Fruit fly (Drosophila melanogaster): ENCODE results near the gene NimC4.

The NimC4 gene

dm6 chr2L:14024051-14024745 lies 23.2 kb upstream of the NimC4 start (continued):
- TF ChIP-seq Lpt (GFP tag; optimal IDR thresholded peaks at IDR 0.05) (no peak), sens (GFP tag) (peak; percentile 100), CG15479 (GFP tag; optimal IDR thresholded peaks at IDR 0.05) (peak; percentile 80), CG18619 (GFP tag; optimal IDR thresholded peaks at IDR 0.05) (peak; percentile 100), dpn (GFP tag; optimal IDR thresholded peaks at IDR 0.05) (peak; percentile 96 to 99), CG4360 (GFP tag; IDR thresholded peaks at IDR 0.05) (peak; percentile 98), CG12391 (tag; optimal IDR thresholded peaks at IDR 0.05) (peak; percentile 97), repo (GFP tag; optimal IDR thresholded peaks at IDR 0.05) (peak; percentile 99), CG14710 (tag; optimal IDR thresholded peaks at IDR 0.05) (peak; percentile 98), CG32767 (GFP tag; IDR thresholded peaks at IDR 0.05) (peak; percentile 98), Bteb2 (GFP tag; optimal IDR thresholded peaks at IDR 0.05) (peak; percentile 98), Doc2 (GFP tag; IDR thresholded peaks at IDR 0.05) (peak; percentile 88), sr (GFP tag; IDR thresholded peaks at IDR 0.05) (peak; percentile 100), wdn (GFP tag; IDR thresholded peaks at IDR 0.05) (peak; percentile 95), TFAM (GFP tag; optimal IDR thresholded peaks at IDR 0.05) (peak; percentile 97), YL-1 (GFP tag; optimal IDR thresholded peaks at IDR 0.05) (peak; percentile 100), CG7963 (GFP tag; IDR thresholded peaks at IDR 0.05; ENCODE audit: partially characterized antibody) (no peak), CG14860 (GFP tag; IDR thresholded peaks at IDR 0.05; ENCODE audit: partially characterized antibody) (0 out of 3 replicates have a peak, but pooled peaks have one; percentile 43), CG4328 (GFP tag; optimal IDR thresholded peaks at IDR 0.05) (peak; percentile 100), H15 (GFP tag; IDR thresholded peaks at IDR 0.05) (peak; percentile 98), CG33557 (GFP tag; optimal IDR thresholded peaks at IDR 0.05) (peak; percentile 100), stwl (tag; optimal IDR thresholded peaks at IDR 0.05) (peak; percentile 89), ham (GFP tag; IDR thresholded peaks at IDR 0.05) (peak; percentile 84; the same call in 1 of the 2 replicates), CG14965 (GFP tag; optimal IDR thresholded peaks at IDR 0.05; ENCODE audit: borderline replicate concordance) (peak; percentile 96), slou (GFP tag; optimal IDR thresholded peaks at IDR 0.05) (peak; percentile 99), da (GFP tag; optimal IDR thresholded peaks at IDR 0.05) (peak; percentile 99), fu2 (GFP tag; optimal IDR thresholded peaks at IDR 0.05) (peak; percentile 97), CG1792 (GFP tag; optimal IDR thresholded peaks at IDR 0.05) (peak; percentile 100), her (GFP tag; optimal IDR thresholded peaks at IDR 0.05) (peak; percentile 98), vvl (GFP tag; IDR thresholded peaks at IDR 0.05) (peak; percentile 98), CG17328 (GFP tag; IDR thresholded peaks at IDR 0.05) (peak; percentile 98), Ptx1 (GFP tag; IDR thresholded peaks at IDR 0.05) (peak; percentile 88), Hr51 (GFP tag; optimal IDR thresholded peaks at IDR 0.05) (peak; percentile 93 to 99), jing (GFP tag; optimal IDR thresholded peaks at IDR 0.05) (peak; percentile 98), ewg (GFP tag; optimal IDR thresholded peaks at IDR 0.05) (peak; percentile 99), Side (GFP tag; optimal IDR thresholded peaks at IDR 0.05) (peak; percentile 100), Med (GFP tag) (peak; percentile 100), CG8478 (optimal IDR thresholded peaks at IDR 0.05) (no peak), ac (GFP tag; optimal IDR thresholded peaks at IDR 0.05) (peak; percentile 100), Kr (GFP tag; optimal IDR thresholded peaks at IDR 0.05) (peak; percentile 100), CG13624 (GFP tag; optimal IDR thresholded peaks at IDR 0.05) (peak; percentile 98), CG8290 (GFP tag; optimal IDR thresholded peaks at IDR 0.05) (peak; percentile 100), CG8290 (tag; optimal IDR thresholded peaks at IDR 0.05) (peak; percentile 100), Sry-δ (GFP tag; optimal IDR thresholded peaks at IDR 0.05) (peak; percentile 84), p53 (GFP tag; optimal IDR thresholded peaks at IDR 0.05) (peak; percentile 99), Bgb (GFP tag; IDR thresholded peaks at IDR 0.05; ENCODE audit: partially characterized antibody) (peak; percentile 48; the same call in 1 of the 2 replicates), D19A (tag; optimal IDR thresholded peaks at IDR 0.05) (no peak), crol (GFP tag; IDR thresholded peaks at IDR 0.05) (peak; percentile 99), CG4282 (GFP tag; optimal IDR thresholded peaks at IDR 0.05) (peak; percentile 98), lola (GFP tag; optimal IDR thresholded peaks at IDR 0.05) (peak in 1 of 3 experiments; percentile 98)
